Worm (Caenorhabditis elegans) whole organism, L1 larva: ENCODE measurements around the gene grl-8.

Experiments used
- blmp-1 ChIP-seq: fragments of 150-350 bp; optimal IDR thresholded peaks from 2 replicates; lab custom pipeline; 2014; ENCODE audit warnings: missing biosample characterization, missing genetic modification characterization
- ceh-82 ChIP-seq, 3 experiments: fragments of 150-350 bp in 1 of 3; sonication (generic microtip) in 2 of 3; optimal IDR thresholded peaks; 2 replicates each; lab custom pipeline; 2014 to 2017; ENCODE audit warnings: missing biosample characterization in 3 of 3, missing genetic modification characterization in 3 of 3
- ceh-90 ChIP-seq: sonication (generic microtip); optimal IDR thresholded peaks from 2 replicates; lab custom pipeline; 2016; ENCODE audit warnings: missing genetic modification characterization, missing compliant biosample characterization
- efl-1 ChIP-seq, 4 experiments: fragments of 150-350 bp; optimal IDR thresholded peaks in 3 of 4; peaks in 1 of 4; 1 replicate in 1 of 4; 2 replicates in 3 of 4; lab custom pipeline; 2014; ENCODE audit warnings: missing biosample characterization in 2 of 4, missing genetic modification characterization in 2 of 4, missing genetic modification reagents in 2 of 4
- egl-27 ChIP-seq, 2 experiments: fragments of 150-350 bp in 1 of 2; sonication (generic microtip); optimal IDR thresholded peaks; 3 replicates each; lab custom pipeline; 2017 to 2018; ENCODE audit warnings: missing biosample characterization in 2 of 2, missing genetic modification characterization in 2 of 2, missing genetic modification reagents in 2 of 2
- elt-3 ChIP-seq, 6 experiments: fragments of 150-350 bp in 1 of 6; sonication (generic microtip); optimal IDR thresholded peaks; 2 replicates each; lab custom pipeline; 2017 to 2018; ENCODE audit warnings: missing biosample characterization in 6 of 6, missing genetic modification characterization in 6 of 6, inconsistent platforms in 1 of 6
- ets-5 ChIP-seq: fragments of 200-800 bp; sonication (Bioruptor generic); IDR thresholded peaks from 2 replicates; pipeline ENCODE4 v1.3.6; 2022; ENCODE audit warnings: missing genetic modification characterization, missing compliant biosample characterization
- lin-14 ChIP-seq: fragments of 200-800 bp; sonication (Bioruptor generic); optimal IDR thresholded peaks from 2 replicates; lab custom pipeline; 2018; ENCODE audit warnings: mild to moderate bottlenecking, missing genetic modification characterization, moderate library complexity, missing compliant biosample characterization
- mdl-1 ChIP-seq, 2 experiments: fragments of 150-350 bp; optimal IDR thresholded peaks; 2 replicates each; lab custom pipeline; 2014 to 2017; ENCODE audit warnings: missing biosample characterization in 2 of 2, missing genetic modification characterization in 2 of 2, inconsistent platforms in 1 of 2
- nhr-77 ChIP-seq: fragments of 150-350 bp; optimal IDR thresholded peaks from 2 replicates; lab custom pipeline; 2014; ENCODE audit warnings: missing biosample characterization, missing genetic modification characterization
- pag-3 ChIP-seq: sonication (generic microtip); optimal IDR thresholded peaks from 2 replicates; lab custom pipeline; 2017; ENCODE audit warnings: missing genetic modification characterization, mild to moderate bottlenecking, missing compliant biosample characterization, antibody characterized with exemption, borderline replicate concordance; ENCODE audit not compliant: insufficient read depth
- pqm-1 ChIP-seq: sonication (generic microtip); optimal IDR thresholded peaks from 3 replicates; lab custom pipeline; 2017; ENCODE audit warnings: missing biosample characterization, missing genetic modification characterization
- tlp-1 ChIP-seq: fragments of 150-350 bp; optimal IDR thresholded peaks from 2 replicates; lab custom pipeline; 2014; ENCODE audit warnings: missing biosample characterization, missing genetic modification characterization
- ztf-11 ChIP-seq, 2 experiments: sonication (generic microtip); optimal IDR thresholded peaks; 2 replicates each; lab custom pipeline; 2016 to 2017; ENCODE audit warnings: missing genetic modification characterization in 2 of 2, missing biosample characterization in 1 of 2, missing compliant biosample characterization in 1 of 2

DNA sequence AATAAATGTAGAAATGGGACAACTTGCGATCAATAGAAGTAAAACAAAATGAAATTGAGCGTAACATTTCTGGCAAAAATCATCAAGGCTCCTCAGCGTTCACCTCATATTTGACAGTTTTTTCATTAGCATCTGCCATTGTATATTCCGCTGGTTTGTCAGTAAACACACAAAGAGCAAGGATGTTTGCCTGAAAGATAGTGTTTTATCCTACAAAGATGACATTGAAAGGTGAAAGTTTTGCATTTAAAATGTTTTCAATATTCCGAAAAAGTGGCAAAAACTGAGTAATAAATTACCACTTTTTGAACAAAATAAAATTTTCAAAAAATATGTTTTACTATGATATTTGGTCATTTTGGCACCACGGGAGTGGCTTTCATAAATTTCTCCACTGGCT, 46.9 kb downstream of the grl-8 start:
- TF ChIP-seq ceh-82 (tag; optimal IDR thresholded peaks at IDR 0.05; lab: Kevin White, UChicago) (no peak), blmp-1 (no peak), nhr-77 (tag; lab: Kevin White, UChicago) (no peak), pqm-1 (no peak), tlp-1 (tag; lab: Kevin White, UChicago) (no peak), egl-27 (tag; optimal IDR thresholded peaks at IDR 0.05; lab: Kevin White, UChicago) (no peak), elt-3 (tag; optimal IDR thresholded peaks at IDR 0.05; lab: Kevin White, UChicago) (no peak), ets-5 (GFP tag; lab: Robert Waterston, UW) (no peak), lin-14 (GFP tag; lab: Kevin White, UChicago) (no peak), efl-1 (optimal IDR thresholded peaks at IDR 0.05; lab: Kevin White, UChicago) (no peak), efl-1 (GFP tag; optimal IDR thresholded peaks at IDR 0.05 in 1 of 2; lab: Kevin White, UChicago) (no peak), ceh-90 (tag; lab: Kevin White, UChicago) (no peak), mdl-1 (tag; optimal IDR thresholded peaks at IDR 0.05; lab: Kevin White, UChicago) (no peak), ztf-11 (tag; optimal IDR thresholded peaks at IDR 0.05; lab: Kevin White, UChicago) (no peak), pag-3 (no peak)
